Fruit fly (Drosophila melanogaster) Kc167 (cell line): ENCODE results near the gene app.

Source experiments
- Myc ChIP-seq: fragments of >200 bp; optimal IDR thresholded peaks from 2 replicates; lab custom pipeline; 2017; ENCODE audit warnings: missing external identifiers
- Sin3A ChIP-seq: fragments of >200 bp; optimal IDR thresholded peaks from 2 replicates; lab custom pipeline; 2018; ENCODE audit warnings: missing external identifiers
- h ChIP-seq: fragments of >200 bp; optimal IDR thresholded peaks from 3 replicates; lab custom pipeline; 2018; ENCODE audit warnings: missing external identifiers
- insv ChIP-seq: fragments of >200 bp; optimal IDR thresholded peaks from 3 replicates; lab custom pipeline; 2018; ENCODE audit warnings: missing external identifiers
- psq ChIP-seq: fragments of >200 bp; optimal IDR thresholded peaks from 2 replicates; lab custom pipeline; 2017; ENCODE audit warnings: missing external identifiers
- ttk ChIP-seq: sonication (Bioruptor generic); optimal IDR thresholded peaks from 2 replicates; lab custom pipeline; 2017; ENCODE audit warnings: missing external identifiers

The app gene

DNA sequence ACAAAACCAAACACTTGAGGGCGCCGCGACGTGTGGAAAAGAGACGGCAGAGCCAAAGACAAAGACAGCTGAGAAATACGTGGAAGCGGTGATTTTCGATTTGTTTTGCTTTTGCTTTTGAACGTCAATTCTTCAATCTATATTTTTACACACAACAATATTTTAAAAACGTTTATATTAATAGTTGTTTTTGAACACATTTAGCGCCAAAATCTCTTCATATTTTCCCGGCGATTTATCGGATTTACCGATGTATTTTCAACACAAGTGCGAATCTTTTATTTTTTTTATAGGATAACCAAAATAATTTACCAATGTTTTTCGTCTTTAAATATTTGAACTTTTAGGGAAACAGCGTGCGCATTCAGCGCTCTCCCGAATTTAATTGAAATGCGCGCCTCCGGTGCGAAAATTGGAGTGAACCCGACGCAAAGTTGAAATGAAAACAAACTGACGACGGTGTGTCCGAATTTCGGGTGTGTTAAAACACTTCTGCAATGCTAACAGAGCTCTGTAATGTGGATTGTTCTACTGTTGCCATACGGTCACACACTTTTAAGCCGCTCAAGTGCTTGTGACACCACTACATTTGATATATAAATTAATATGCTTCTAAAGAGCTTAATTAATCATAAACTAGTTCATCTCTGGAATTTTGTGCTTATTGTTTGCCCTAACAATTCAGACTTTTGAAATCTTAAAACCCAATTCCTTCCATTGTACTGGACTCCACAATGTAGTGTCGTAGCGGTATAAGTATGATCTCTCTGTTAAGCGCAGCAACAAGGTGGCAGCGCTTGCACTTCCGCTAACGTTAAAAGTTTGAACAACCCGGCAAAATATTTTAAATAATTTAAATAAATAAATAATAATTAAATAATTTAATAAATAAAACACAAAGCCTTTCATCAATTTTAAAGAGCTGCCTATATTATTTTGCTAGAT lies at the start of gene app:
TSS of gene app (minus strand) at position 499 of the 945 bp plus-strand sequence.
- TF ChIP-seq h (lab: Kevin White, UChicago) (no peak), psq (lab: Kevin White, UChicago) (no peak), insv (lab: Kevin White, UChicago) (no peak), ttk (lab: Kevin White, UChicago) (no peak), Sin3A (lab: Kevin White, UChicago) (no peak), Myc (lab: Kevin White, UChicago) (no peak)

DNA sequence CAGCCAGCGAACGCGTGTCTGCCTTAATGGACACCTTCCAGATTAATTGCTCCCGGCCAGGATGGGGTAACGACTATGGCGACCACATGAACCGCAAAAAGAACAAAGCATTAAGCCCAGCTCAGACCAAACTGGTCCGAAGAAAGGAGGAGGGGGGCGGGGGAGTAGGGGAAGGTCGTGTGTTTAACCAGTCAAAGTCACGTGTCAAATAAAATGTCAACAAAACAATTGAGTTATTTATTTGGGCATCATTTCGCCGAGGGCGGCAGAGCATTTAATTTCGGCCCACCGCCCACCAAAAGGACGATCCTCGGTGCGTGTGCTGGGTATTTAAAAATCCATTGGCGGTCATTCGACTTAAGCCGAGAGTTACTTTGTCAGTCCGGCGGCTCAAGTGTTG lies 46.6 kb upstream of the app start:
- TF ChIP-seq insv (lab: Kevin White, UChicago) (no peak), Sin3A (lab: Kevin White, UChicago) (no peak), h (lab: Kevin White, UChicago) (no peak)

DNA sequence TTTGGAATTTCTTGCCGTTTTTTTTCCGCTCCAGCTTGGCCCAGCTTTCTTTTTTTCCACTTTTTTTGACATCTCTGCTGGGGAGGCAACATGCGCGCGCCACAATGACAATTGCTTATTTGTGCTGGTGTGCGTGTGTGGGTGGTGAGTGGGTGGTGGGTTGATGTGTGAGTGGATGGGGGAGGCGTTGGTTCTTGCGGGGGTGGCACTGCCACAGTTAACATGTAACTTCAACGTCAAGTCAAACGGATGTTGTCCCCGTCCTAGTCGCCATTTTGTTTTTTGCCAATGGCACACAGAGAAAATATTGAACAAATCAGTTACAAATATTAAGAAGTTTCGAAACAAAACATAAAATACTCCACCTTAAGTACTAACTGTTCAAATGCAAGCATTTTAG lies 43.9 kb upstream of the app start, which contains the start of gene CG44355:
TSS of gene CG44355 (plus strand) at position 301 of the 400 bp plus-strand sequence.
- no peak for TF ChIP-seq insv (lab: Kevin White, UChicago)
- no peak for TF ChIP-seq psq (lab: Kevin White, UChicago)
- TF ChIP-seq ttk (lab: Kevin White, UChicago): no peak
- no peak for TF ChIP-seq Myc (lab: Kevin White, UChicago)
- no peak for TF ChIP-seq h (lab: Kevin White, UChicago)
- TF ChIP-seq Sin3A (lab: Kevin White, UChicago): no peak

DNA sequence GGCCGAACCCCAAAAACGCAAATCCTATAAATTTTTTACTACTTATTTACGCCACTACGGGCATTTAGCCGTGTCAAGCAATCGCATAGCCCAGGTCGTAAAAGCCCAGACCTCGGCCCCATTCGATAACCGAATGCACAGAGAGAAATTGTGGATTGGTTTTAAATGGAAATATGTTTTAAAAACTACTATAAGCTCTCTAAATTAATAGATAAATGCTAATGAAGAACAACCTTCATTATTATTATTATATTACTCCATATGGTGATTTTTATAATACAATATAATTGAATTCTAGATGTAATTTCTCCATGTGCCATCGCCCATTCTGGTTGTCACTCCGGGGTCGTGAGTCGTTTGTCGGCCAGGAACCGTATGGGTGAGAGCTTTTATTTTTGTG lies 39.3 kb upstream of the app start:
- TF ChIP-seq h (lab: Kevin White, UChicago): no peak
- no peak for TF ChIP-seq Myc (lab: Kevin White, UChicago)
- no peak for TF ChIP-seq ttk (lab: Kevin White, UChicago)
- no peak for TF ChIP-seq Sin3A (lab: Kevin White, UChicago)
- TF ChIP-seq insv (lab: Kevin White, UChicago): no peak
- no peak for TF ChIP-seq psq (lab: Kevin White, UChicago)

DNA sequence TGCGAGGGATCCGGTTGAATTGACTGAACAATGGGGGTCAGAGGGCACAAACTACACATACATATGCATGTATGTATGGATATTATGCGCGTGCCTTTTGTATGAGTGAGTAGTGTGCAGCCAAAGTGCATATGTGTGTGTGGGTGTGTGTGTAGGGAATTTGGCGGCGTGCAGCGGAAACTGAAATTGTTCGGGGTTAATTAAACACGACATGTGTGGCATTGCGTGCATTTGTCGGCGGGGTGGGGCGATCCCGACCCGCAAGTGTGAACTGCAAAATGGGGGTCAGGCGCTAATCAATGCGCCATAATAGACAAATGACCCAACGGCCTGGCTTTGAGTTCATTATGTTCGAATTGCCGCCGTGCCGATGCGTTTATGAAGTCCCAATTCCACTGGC lies 31.5 kb upstream of the app start:
- no peak for TF ChIP-seq Sin3A (lab: Kevin White, UChicago)
- no peak for TF ChIP-seq insv (lab: Kevin White, UChicago)
- TF ChIP-seq h (lab: Kevin White, UChicago): no peak
- TF ChIP-seq Myc (lab: Kevin White, UChicago): no peak
- no peak for TF ChIP-seq ttk (lab: Kevin White, UChicago)
- TF ChIP-seq psq (lab: Kevin White, UChicago): no peak

DNA sequence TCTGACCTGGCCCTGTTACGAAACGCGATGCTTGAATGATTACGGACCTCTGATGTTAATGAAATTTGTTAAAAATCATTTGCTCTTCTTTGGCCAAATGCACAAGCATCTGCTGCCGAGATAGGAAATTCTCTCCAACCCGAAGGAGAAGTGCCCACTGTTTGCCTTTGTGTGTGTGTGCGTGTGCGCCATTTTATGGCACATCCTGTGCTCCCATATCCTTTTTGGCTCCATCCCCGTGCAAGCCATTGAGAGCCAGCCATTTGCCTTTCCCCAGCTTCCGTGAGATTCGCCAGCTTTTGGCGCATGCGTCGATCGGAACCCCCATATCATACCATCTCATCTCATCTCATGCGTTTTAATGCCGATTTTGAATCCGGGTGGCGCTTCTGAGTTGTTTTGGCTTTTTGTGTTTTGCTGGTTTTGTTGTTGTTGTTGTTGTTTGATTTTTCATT lies 29.5 kb upstream of the app start, which contains the start of gene CG4328:
TSS of gene CG4328 (minus strand) at position 51 of the 455 bp plus-strand sequence.
- TF ChIP-seq ttk (lab: Kevin White, UChicago): no peak
- TF ChIP-seq Sin3A (lab: Kevin White, UChicago): no peak
- no peak for TF ChIP-seq Myc (lab: Kevin White, UChicago)
- TF ChIP-seq insv (lab: Kevin White, UChicago): no peak
- no peak for TF ChIP-seq h (lab: Kevin White, UChicago)
- no peak for TF ChIP-seq psq (lab: Kevin White, UChicago)

DNA sequence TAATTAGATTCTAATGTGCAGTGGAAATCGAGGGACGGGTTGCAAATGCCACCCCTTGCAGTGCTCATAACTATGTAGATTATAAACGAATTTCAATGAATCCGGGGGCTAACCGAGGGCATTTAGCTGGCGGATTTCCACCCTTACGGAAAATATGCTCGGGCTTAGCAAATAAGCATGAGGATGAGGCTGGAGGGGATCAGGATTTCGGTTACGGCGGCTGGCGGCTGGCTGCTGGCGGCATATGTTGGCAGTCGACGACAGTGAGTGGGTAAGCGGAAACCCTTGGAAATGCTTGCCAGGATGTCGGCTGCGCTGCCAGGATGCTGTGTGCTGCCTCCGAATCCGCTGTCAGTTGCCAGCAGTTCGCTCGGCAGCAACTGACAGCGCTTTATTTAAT lies 28.0 kb upstream of the app start:
- TF ChIP-seq insv (lab: Kevin White, UChicago) (no peak), ttk (lab: Kevin White, UChicago) (no peak), h (lab: Kevin White, UChicago) (no peak), Myc (lab: Kevin White, UChicago) (no peak), Sin3A (lab: Kevin White, UChicago) (no peak), psq (lab: Kevin White, UChicago) (no peak)

DNA sequence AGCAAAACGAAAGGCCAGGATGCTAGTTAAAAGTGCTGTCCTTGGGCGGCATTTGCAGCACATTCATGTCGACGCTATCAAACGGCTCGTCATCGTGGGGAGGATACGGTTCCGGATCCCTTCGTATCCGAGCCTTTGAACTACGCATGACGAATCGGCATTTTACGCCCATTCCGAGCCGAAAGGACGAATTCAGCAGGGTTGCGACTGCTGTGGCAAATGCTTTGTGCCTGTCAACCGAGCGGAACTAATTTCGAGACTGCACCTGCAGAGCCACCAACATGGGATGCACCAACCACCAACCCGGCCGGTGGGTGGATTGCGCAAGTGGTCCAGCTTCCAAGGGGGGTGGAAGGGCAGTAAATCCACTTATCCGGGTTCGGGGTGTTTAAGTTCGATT lies 23.9 kb upstream of the app start:
- no peak for TF ChIP-seq psq (lab: Kevin White, UChicago)
- no peak for TF ChIP-seq Myc (lab: Kevin White, UChicago)
- no peak for TF ChIP-seq insv (lab: Kevin White, UChicago)
- no peak for TF ChIP-seq ttk (lab: Kevin White, UChicago)
- no peak for TF ChIP-seq Sin3A (lab: Kevin White, UChicago)
- no peak for TF ChIP-seq h (lab: Kevin White, UChicago)

DNA sequence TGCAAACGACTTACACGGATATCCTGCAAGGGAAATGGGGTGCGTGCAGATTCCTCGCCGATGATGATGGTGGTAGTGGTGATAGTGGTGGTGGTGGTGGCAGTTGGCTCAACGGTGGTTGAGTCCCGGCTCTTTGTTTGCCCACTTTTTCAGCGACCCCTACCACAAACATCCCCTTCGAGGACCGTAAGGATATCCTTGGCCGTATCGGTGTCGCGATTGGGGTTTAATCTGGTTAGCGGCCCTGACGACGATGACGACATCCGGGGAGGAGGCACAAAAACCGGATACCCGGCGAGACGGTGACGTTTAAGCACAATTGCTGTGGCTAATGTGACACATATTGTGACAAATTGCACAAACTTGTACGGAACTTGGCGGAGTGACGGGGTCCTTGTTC lies 23.0 kb upstream of the app start:
- no peak for TF ChIP-seq ttk (lab: Kevin White, UChicago)

DNA sequence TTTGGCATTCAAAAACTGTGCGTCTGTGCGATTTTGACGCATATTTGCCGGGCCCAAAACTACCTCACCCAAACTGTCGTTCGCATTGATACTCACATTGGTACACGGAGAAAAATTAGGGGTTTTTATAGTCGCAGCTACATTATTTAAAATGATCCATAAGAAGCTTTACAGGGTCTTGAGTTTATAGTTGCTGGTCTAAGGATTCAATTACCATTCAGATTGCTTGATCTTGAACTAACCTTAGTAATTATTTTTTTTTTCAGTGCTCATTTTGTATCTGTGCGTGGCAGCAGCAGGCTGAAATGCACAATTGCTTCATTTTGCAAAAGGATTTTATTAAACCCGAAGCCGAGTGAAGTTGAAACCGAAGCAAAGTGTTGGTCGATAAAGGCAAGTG lies 20.7 kb upstream of the app start:
- TF ChIP-seq h (lab: Kevin White, UChicago) (no peak), insv (lab: Kevin White, UChicago) (no peak), Myc (lab: Kevin White, UChicago) (no peak), Sin3A (lab: Kevin White, UChicago) (no peak), ttk (lab: Kevin White, UChicago) (no peak), psq (lab: Kevin White, UChicago) (no peak)

DNA sequence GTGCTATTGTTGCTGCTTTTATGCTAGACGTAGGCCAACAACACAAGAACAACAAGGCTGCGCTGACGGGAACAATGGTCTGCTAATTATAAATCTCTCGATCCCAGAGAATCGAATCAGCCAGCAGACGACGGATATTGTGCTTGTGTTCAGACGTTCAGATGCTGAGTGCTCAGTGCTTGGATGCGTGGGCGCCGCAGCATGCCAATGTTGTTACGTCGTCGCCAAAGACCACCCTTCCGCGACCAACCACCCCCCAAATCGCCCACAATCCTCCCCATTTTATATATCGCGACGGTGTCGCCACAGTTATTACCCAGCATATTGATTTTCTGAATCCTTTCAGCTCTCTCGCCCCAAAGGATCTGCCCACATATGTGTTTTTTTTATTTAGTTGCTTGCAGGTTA lies 11.2 kb upstream of the app start:
- TF ChIP-seq insv (lab: Kevin White, UChicago): no peak
